Worm (Caenorhabditis elegans): ENCODE data around the gene B0024.11.

Gene B0024.11

ce11 chrV:10283444-10283843 lies 35.9 kb downstream of the B0024.11 start, which contains the start of gene lys-3:
Gene lys-3 (minus strand): TSS chrV:10283544.
- TF ChIP-seq hnd-1 (tag; optimal IDR thresholded peaks at IDR 0.05): no peak
- TF ChIP-seq tra-4 (tag; optimal IDR thresholded peaks at IDR 0.05): no peak
- TF ChIP-seq ets-7 (tag; optimal IDR thresholded peaks at IDR 0.05): no peak
- no peak for TF ChIP-seq sea-1 (GFP tag; conservative IDR thresholded peaks at IDR 0.05)
- no peak for TF ChIP-seq ama-1 (optimal IDR thresholded peaks at IDR 0.05)
- TF ChIP-seq tbx-11 (GFP tag; IDR thresholded peaks at IDR 0.05): no peak
- no peak for TF ChIP-seq hmbx-1 (tag; optimal IDR thresholded peaks at IDR 0.05)
- TF ChIP-seq pes-1 (GFP tag; IDR thresholded peaks at IDR 0.05): no peak
- TF ChIP-seq tbx-37 (GFP tag; conservative IDR thresholded peaks at IDR 0.05): no peak
- TF ChIP-seq F13C5.2 (tag; optimal IDR thresholded peaks at IDR 0.05): no peak

ce11 chrV:10281374-10281773 lies 38.0 kb downstream of the B0024.11 start, which contains the start of gene lys-2:
Gene lys-2 (minus strand): TSS chrV:10281474.
- TF ChIP-seq ama-1 (optimal IDR thresholded peaks at IDR 0.05) (no peak), sea-1 (GFP tag; conservative IDR thresholded peaks at IDR 0.05) (no peak), aly-1 (tag; optimal IDR thresholded peaks at IDR 0.05) (no peak), ceh-13 (GFP tag; optimal IDR thresholded peaks at IDR 0.05) (no peak), tbx-37 (GFP tag; conservative IDR thresholded peaks at IDR 0.05) (no peak), hmbx-1 (tag; optimal IDR thresholded peaks at IDR 0.05) (no peak)

ce11 chrV:10280112-10280511 lies 39.2 kb downstream of the B0024.11 start:
- TF ChIP-seq hmbx-1 (tag; optimal IDR thresholded peaks at IDR 0.05) (no peak), flt-1 (GFP tag; IDR thresholded peaks at IDR 0.05) (no peak), tbx-11 (GFP tag; IDR thresholded peaks at IDR 0.05) (no peak), ceh-36 (tag; optimal IDR thresholded peaks at IDR 0.05) (no peak), ceh-13 (GFP tag; optimal IDR thresholded peaks at IDR 0.05) (no peak), sea-1 (GFP tag; conservative IDR thresholded peaks at IDR 0.05) (no peak), tra-4 (tag; optimal IDR thresholded peaks at IDR 0.05) (no peak), tbx-37 (GFP tag; conservative IDR thresholded peaks at IDR 0.05) (no peak), B0310.2 (tag; optimal IDR thresholded peaks at IDR 0.05) (no peak), hmg-4 (GFP tag; optimal IDR thresholded peaks at IDR 0.05) (no peak), pes-1 (GFP tag; IDR thresholded peaks at IDR 0.05) (no peak), F13C5.2 (tag; optimal IDR thresholded peaks at IDR 0.05) (no peak), ama-1 (optimal IDR thresholded peaks at IDR 0.05) (no peak), hnd-1 (tag; optimal IDR thresholded peaks at IDR 0.05) (no peak)

- TF ChIP-seq hmg-4 (GFP tag; optimal IDR thresholded peaks at IDR 0.05) (no peak), scrt-1 (GFP tag; IDR thresholded peaks at IDR 0.05) (no peak), F13C5.2 (tag; optimal IDR thresholded peaks at IDR 0.05) (no peak), hnd-1 (tag; optimal IDR thresholded peaks at IDR 0.05) (no peak), tbx-11 (GFP tag; IDR thresholded peaks at IDR 0.05) (no peak), ceh-36 (tag; optimal IDR thresholded peaks at IDR 0.05) (no peak), sea-1 (GFP tag; conservative IDR thresholded peaks at IDR 0.05) (no peak), hmbx-1 (tag; optimal IDR thresholded peaks at IDR 0.05) (no peak), ceh-13 (GFP tag; optimal IDR thresholded peaks at IDR 0.05) (no peak), flt-1 (GFP tag; IDR thresholded peaks at IDR 0.05) (no peak), ama-1 (optimal IDR thresholded peaks at IDR 0.05) (no peak), pes-1 (GFP tag; IDR thresholded peaks at IDR 0.05) (no peak), tra-4 (tag; optimal IDR thresholded peaks at IDR 0.05) (no peak)
Observed at ce11 chrV:10277579-10277978, 41.8 kb downstream of the B0024.11 start, which contains the start of gene lys-1. Gene lys-1 (plus strand): TSS chrV:10277904.

- TF ChIP-seq tbx-37 (GFP tag; conservative IDR thresholded peaks at IDR 0.05) (no peak), hnd-1 (tag; optimal IDR thresholded peaks at IDR 0.05) (no peak), ceh-13 (GFP tag; optimal IDR thresholded peaks at IDR 0.05) (no peak), aly-1 (tag; optimal IDR thresholded peaks at IDR 0.05) (no peak), F13C5.2 (tag; optimal IDR thresholded peaks at IDR 0.05) (no peak), ceh-36 (tag; optimal IDR thresholded peaks at IDR 0.05) (no peak), scrt-1 (GFP tag; IDR thresholded peaks at IDR 0.05) (no peak), tbx-11 (GFP tag; IDR thresholded peaks at IDR 0.05) (no peak), sea-1 (GFP tag; conservative IDR thresholded peaks at IDR 0.05) (no peak), hmg-4 (GFP tag; optimal IDR thresholded peaks at IDR 0.05) (no peak), ama-1 (optimal IDR thresholded peaks at IDR 0.05) (no peak), tra-4 (tag; optimal IDR thresholded peaks at IDR 0.05) (no peak), hmbx-1 (tag; optimal IDR thresholded peaks at IDR 0.05) (no peak), ets-7 (tag; optimal IDR thresholded peaks at IDR 0.05) (no peak), pes-1 (GFP tag; IDR thresholded peaks at IDR 0.05) (no peak), flt-1 (GFP tag; IDR thresholded peaks at IDR 0.05) (no peak), B0310.2 (tag; optimal IDR thresholded peaks at IDR 0.05) (no peak)
Observed at ce11 chrV:10276038-10276437, 43.3 kb downstream of the B0024.11 start.

ce11 chrV:10275619-10276018 lies 43.7 kb downstream of the B0024.11 start, which contains the start of gene Y22F5A.11:
Gene Y22F5A.11 (minus strand): TSS chrV:10275646.
- TF ChIP-seq ama-1 (optimal IDR thresholded peaks at IDR 0.05) (no peak), flt-1 (GFP tag; IDR thresholded peaks at IDR 0.05) (no peak), hnd-1 (tag; optimal IDR thresholded peaks at IDR 0.05) (no peak), scrt-1 (GFP tag; IDR thresholded peaks at IDR 0.05) (no peak), hmbx-1 (tag; optimal IDR thresholded peaks at IDR 0.05) (no peak), hmg-4 (GFP tag; optimal IDR thresholded peaks at IDR 0.05) (no peak), tbx-37 (GFP tag; conservative IDR thresholded peaks at IDR 0.05) (no peak), sea-1 (GFP tag; conservative IDR thresholded peaks at IDR 0.05) (no peak), ets-7 (tag; optimal IDR thresholded peaks at IDR 0.05) (no peak), ceh-36 (tag; optimal IDR thresholded peaks at IDR 0.05) (no peak), pes-1 (GFP tag; IDR thresholded peaks at IDR 0.05) (no peak), ceh-13 (GFP tag; optimal IDR thresholded peaks at IDR 0.05) (no peak), tbx-11 (GFP tag; IDR thresholded peaks at IDR 0.05) (no peak), F13C5.2 (tag; optimal IDR thresholded peaks at IDR 0.05) (no peak)

ce11 chrV:10273837-10274236 lies 45.5 kb downstream of the B0024.11 start:
- TF ChIP-seq pes-1 (GFP tag; IDR thresholded peaks at IDR 0.05): no peak
- no peak for TF ChIP-seq tbx-11 (GFP tag; IDR thresholded peaks at IDR 0.05)
- TF ChIP-seq ets-7 (tag; optimal IDR thresholded peaks at IDR 0.05): no peak
- TF ChIP-seq ceh-13 (GFP tag; optimal IDR thresholded peaks at IDR 0.05): no peak
- TF ChIP-seq scrt-1 (GFP tag; IDR thresholded peaks at IDR 0.05): no peak
- no peak for TF ChIP-seq F13C5.2 (tag; optimal IDR thresholded peaks at IDR 0.05)
- TF ChIP-seq B0310.2 (tag; optimal IDR thresholded peaks at IDR 0.05): no peak
- TF ChIP-seq tra-4 (tag; optimal IDR thresholded peaks at IDR 0.05): no peak
- TF ChIP-seq tbx-37 (GFP tag; conservative IDR thresholded peaks at IDR 0.05): no peak
- no peak for TF ChIP-seq hnd-1 (tag; optimal IDR thresholded peaks at IDR 0.05)

All from whole organism, early embryonic.